Fruit fly (Drosophila melanogaster) whole organism, embryonic: ENCODE measurements around the gene dysf.

Experiments
- CG11085 ChIP-seq: fragments of 200-800 bp; sonication (Bioruptor generic); IDR thresholded peaks from 2 replicates; pipeline ENCODE4 v1.3.6; 2022; ENCODE audit warnings: missing biosample characterization, missing genetic modification characterization
- CG11504 ChIP-seq: fragments of 200-800 bp; sonication (Bioruptor generic); optimal IDR thresholded peaks from 3 replicates; lab custom pipeline; 2019; ENCODE audit warnings: missing biosample characterization, mild to moderate bottlenecking, missing genetic modification characterization, moderate library complexity
- CG11696 ChIP-seq: fragments of 200-800 bp; sonication (Bioruptor generic); IDR thresholded peaks from 2 replicates; pipeline ENCODE4 v1.3.6; 2022; ENCODE audit warnings: missing biosample characterization, missing genetic modification characterization
- CG13296 ChIP-seq: fragments of 200-800 bp; sonication (Bioruptor generic); optimal IDR thresholded peaks from 3 replicates; lab custom pipeline; 2018; ENCODE audit warnings: missing biosample characterization, mild to moderate bottlenecking, missing genetic modification characterization
- CG13424 ChIP-seq: fragments of 200-800 bp; sonication (Bioruptor generic); optimal IDR thresholded peaks from 2 replicates; lab custom pipeline; 2019; ENCODE audit warnings: missing biosample characterization, mild to moderate bottlenecking, missing genetic modification characterization, moderate library complexity
- CG14441 ChIP-seq: fragments of 200-800 bp; sonication (Bioruptor generic); IDR thresholded peaks from 2 replicates; pipeline ENCODE4 v1.3.6; 2022; ENCODE audit warnings: missing biosample characterization, missing genetic modification characterization
- CG15073 ChIP-seq: fragments of 200-800 bp; sonication (Bioruptor generic); optimal IDR thresholded peaks from 2 replicates; lab custom pipeline; 2016; ENCODE audit warnings: missing biosample characterization, missing genetic modification characterization
- CG15514 ChIP-seq: fragments of 200-800 bp; sonication (Bioruptor generic); optimal IDR thresholded peaks from 3 replicates; lab custom pipeline; 2017; ENCODE audit warnings: missing biosample characterization, missing genetic modification characterization, mild to moderate bottlenecking, moderate library complexity, missing genetic modification reagents
- CG2120 ChIP-seq: fragments of 200-800 bp; sonication (Bioruptor generic); optimal IDR thresholded peaks from 3 replicates; lab custom pipeline; 2016; ENCODE audit warnings: missing biosample characterization, missing genetic modification characterization
- CG2678 ChIP-seq: fragments of 200-800 bp; sonication (Bioruptor generic); optimal IDR thresholded peaks from 3 replicates; lab custom pipeline; 2019; ENCODE audit warnings: missing biosample characterization, mild to moderate bottlenecking, missing genetic modification characterization, moderate library complexity
- CG32767 ChIP-seq: fragments of 200-800 bp; sonication (Bioruptor generic); IDR thresholded peaks from 2 replicates; pipeline ENCODE4 v1.3.6; 2022; ENCODE audit warnings: missing biosample characterization, missing genetic modification characterization
- CG3281 ChIP-seq: fragments of 200-800 bp; sonication (Bioruptor generic); optimal IDR thresholded peaks from 3 replicates; lab custom pipeline; 2017; ENCODE audit warnings: missing biosample characterization, mild to moderate bottlenecking, missing genetic modification characterization
- CG7839 ChIP-seq: fragments of 200-800 bp; sonication (Bioruptor generic); optimal IDR thresholded peaks from 3 replicates; lab custom pipeline; 2018; ENCODE audit warnings: missing biosample characterization, mild to moderate bottlenecking, missing genetic modification characterization, moderate library complexity
- CG9817 ChIP-seq: fragments of 200-800 bp; sonication (Bioruptor generic); optimal IDR thresholded peaks from 2 replicates; lab custom pipeline; 2018; ENCODE audit warnings: missing biosample characterization, mild to moderate bottlenecking, missing genetic modification characterization, moderate library complexity
- CoRest ChIP-seq: fragments of 200-800 bp; sonication (Bioruptor generic); optimal IDR thresholded peaks from 3 replicates; lab custom pipeline; 2018; ENCODE audit warnings: missing biosample characterization, mild to moderate bottlenecking, missing genetic modification characterization, moderate library complexity
- Drgx ChIP-seq: fragments of 200-800 bp; sonication (Bioruptor generic); IDR thresholded peaks from 2 replicates; pipeline ENCODE4 v1.3.6; 2022; ENCODE audit warnings: missing biosample characterization, missing genetic modification characterization
- Eip74EF ChIP-seq, 2 experiments: fragments of 200-800 bp in 1 of 2; fragments of >200 bp in 1 of 2; sonication (Bioruptor generic) in 1 of 2; optimal IDR thresholded peaks; 2 replicates each; lab custom pipeline; 2017 to 2019; ENCODE audit warnings: missing biosample characterization in 2 of 2, missing genetic modification characterization in 2 of 2, mild to moderate bottlenecking in 1 of 2, moderate library complexity in 1 of 2
- Ets65A ChIP-seq: fragments of 200-800 bp; sonication (Bioruptor generic); peaks from one replicate; lab custom pipeline; 2016; ENCODE audit warnings: missing biosample characterization, missing genetic modification characterization
- Hr51 ChIP-seq, 2 experiments: fragments of 200-800 bp; sonication (Bioruptor generic); optimal IDR thresholded peaks; 2 replicates in 1 of 2; 3 replicates in 1 of 2; lab custom pipeline; 2016 to 2018; ENCODE audit warnings: missing biosample characterization in 2 of 2, missing genetic modification characterization in 2 of 2, mild to moderate bottlenecking in 1 of 2, moderate library complexity in 1 of 2
- Med ChIP-seq: fragments of 200-800 bp; sonication (Bioruptor generic); peaks from one replicate; lab custom pipeline; 2016; ENCODE audit warnings: missing biosample characterization, missing genetic modification characterization, mild to moderate bottlenecking, inconsistent platforms, moderate library complexity
- Mrtf ChIP-seq: fragments of 200-800 bp; sonication (Bioruptor generic); IDR thresholded peaks from 3 replicates; pipeline ENCODE4 v1.3.6; 2022; ENCODE audit warnings: missing biosample characterization, missing genetic modification characterization
- chinmo ChIP-seq: fragments of 200-800 bp; sonication (Bioruptor generic); IDR thresholded peaks from 4 replicates; pipeline ENCODE4 v1.3.6; 2022; ENCODE audit warnings: missing biosample characterization, missing genetic modification characterization; ENCODE audit not compliant: partially characterized antibody
- crc ChIP-seq: fragments of 200-800 bp; sonication (Bioruptor generic); optimal IDR thresholded peaks from 2 replicates; lab custom pipeline; 2016; ENCODE audit warnings: missing biosample characterization, missing genetic modification characterization
- cwo ChIP-seq: fragments of 200-800 bp; sonication (Bioruptor generic); optimal IDR thresholded peaks from 3 replicates; lab custom pipeline; 2017; ENCODE audit warnings: missing biosample characterization, missing genetic modification characterization, mild to moderate bottlenecking, moderate library complexity, missing genetic modification reagents
- dmrt99B ChIP-seq: fragments of 200-800 bp; sonication (Bioruptor generic); optimal IDR thresholded peaks from 2 replicates; lab custom pipeline; 2018; ENCODE audit warnings: missing biosample characterization, mild to moderate bottlenecking, missing genetic modification characterization, moderate library complexity
- dysf ChIP-seq: fragments of 200-800 bp; sonication (Bioruptor generic); IDR thresholded peaks from 3 replicates; pipeline ENCODE4 v1.3.6; 2022; ENCODE audit warnings: missing biosample characterization, missing genetic modification characterization
- gem ChIP-seq: fragments of 200-800 bp; sonication (Bioruptor generic); optimal IDR thresholded peaks from 2 replicates; lab custom pipeline; 2019; ENCODE audit warnings: missing biosample characterization, mild to moderate bottlenecking, missing genetic modification characterization, moderate library complexity
- gfzf ChIP-seq: fragments of 200-800 bp; sonication (Bioruptor generic); optimal IDR thresholded peaks from 2 replicates; lab custom pipeline; 2016; ENCODE audit warnings: missing biosample characterization, mild to moderate bottlenecking, missing genetic modification characterization, moderate library complexity
- gro ChIP-seq: fragments of 200-800 bp; sonication (Bioruptor generic); optimal IDR thresholded peaks from 2 replicates; lab custom pipeline; 2016; ENCODE audit warnings: missing biosample characterization, missing genetic modification characterization
- ham ChIP-seq: fragments of 200-800 bp; sonication (Bioruptor generic); IDR thresholded peaks from 2 replicates; pipeline ENCODE4 v1.3.6; 2022; ENCODE audit warnings: missing biosample characterization, missing genetic modification characterization
- ken ChIP-seq: fragments of 200-800 bp; sonication (Bioruptor generic); IDR thresholded peaks from 3 replicates; pipeline ENCODE4 v1.3.6; 2022; ENCODE audit warnings: missing biosample characterization, missing genetic modification characterization
- lab ChIP-seq: fragments of 200-800 bp; sonication (Bioruptor generic); optimal IDR thresholded peaks from 3 replicates; lab custom pipeline; 2017; ENCODE audit warnings: missing biosample characterization, missing genetic modification characterization, mild to moderate bottlenecking, moderate library complexity, missing genetic modification reagents
- lmd ChIP-seq: fragments of 200-800 bp; sonication (Bioruptor generic); IDR thresholded peaks from 2 replicates; pipeline ENCODE4 v1.3.6; 2022; ENCODE audit warnings: missing biosample characterization, missing genetic modification characterization
- mld ChIP-seq: fragments of 200-800 bp; sonication (Bioruptor generic); IDR thresholded peaks from 3 replicates; pipeline ENCODE4 v1.3.6; 2022; ENCODE audit warnings: missing biosample characterization, missing genetic modification characterization; ENCODE audit not compliant: partially characterized antibody
- pb ChIP-seq: fragments of 200-800 bp; sonication (Bioruptor generic); optimal IDR thresholded peaks from 3 replicates; lab custom pipeline; 2016; ENCODE audit warnings: missing biosample characterization, missing genetic modification characterization
- prd ChIP-seq, 3 experiments: fragments of >200 bp in 2 of 3; fragments of 200-800 bp in 1 of 3; sonication (Bioruptor generic) in 1 of 3; optimal IDR thresholded peaks in 2 of 3; IDR thresholded peaks in 1 of 3; 2 replicates in 2 of 3; 3 replicates in 1 of 3; pipeline versions ENCODE4 v1.3.6 to Lab custom; 2017 to 2022; ENCODE audit warnings: missing biosample characterization in 1 of 3, missing genetic modification characterization in 1 of 3
- ranshi ChIP-seq: fragments of 200-800 bp; sonication (Bioruptor generic); IDR thresholded peaks from 2 replicates; pipeline ENCODE4 v1.3.6; 2022; ENCODE audit warnings: missing biosample characterization, missing genetic modification characterization
- row ChIP-seq: fragments of 200-800 bp; sonication (Bioruptor generic); IDR thresholded peaks from 3 replicates; pipeline ENCODE4 v1.3.6; 2022; ENCODE audit warnings: missing biosample characterization, missing genetic modification characterization
- sens ChIP-seq: fragments of 200-800 bp; sonication (Bioruptor generic); peaks from one replicate; lab custom pipeline; 2016; ENCODE audit warnings: missing biosample characterization, missing genetic modification characterization
- sima ChIP-seq: fragments of 200-800 bp; sonication (Bioruptor generic); optimal IDR thresholded peaks from 2 replicates; lab custom pipeline; 2016; ENCODE audit warnings: missing biosample characterization, missing genetic modification characterization
- unpg ChIP-seq: fragments of 200-800 bp; sonication (Bioruptor generic); optimal IDR thresholded peaks from 3 replicates; lab custom pipeline; 2018; ENCODE audit warnings: missing biosample characterization, mild to moderate bottlenecking, missing genetic modification characterization, moderate library complexity
- vvl ChIP-seq: fragments of 200-800 bp; sonication (Bioruptor generic); IDR thresholded peaks from 2 replicates; pipeline ENCODE4 v1.3.6; 2022; ENCODE audit warnings: missing biosample characterization, missing genetic modification characterization
- yki ChIP-seq: fragments of >200 bp; optimal IDR thresholded peaks from 3 replicates; lab custom pipeline; 2018

The dysf gene

dm6 chr3R:26125838-26126709, 27.6 kb upstream of the dysf start, which contains the start of gene CG14556 (continued):
- no peak for TF ChIP-seq crc
- peak; percentile 65 for TF ChIP-seq cwo (GFP tag; lab: Kevin White, UChicago)

dm6 chr3R:26124576-26125283, 26.2 kb upstream of the dysf start:
- TF ChIP-seq ranshi (GFP tag; lab: Robert Waterston, UW) (peak; percentile 24; the same call in 1 of the 2 replicates), Drgx (GFP tag; lab: Robert Waterston, UW) (peak; percentile 43), prd (optimal IDR thresholded peaks at IDR 0.05; lab: Kevin White, UChicago) (no peak), prd (GFP tag; IDR thresholded peaks at IDR 0.05; lab: Robert Waterston, UW) (0 out of 3 replicates have a peak, but pooled peaks have one; percentile 3), vvl (peak; percentile 48; the same call in 1 of the 2 replicates), cwo (GFP tag; lab: Kevin White, UChicago) (peak; percentile 55), CG9817 (tag; lab: Kevin White, UChicago) (no peak), row (GFP tag; lab: Robert Waterston, UW) (0 out of 3 replicates have a peak, but pooled peaks have one; percentile 10), dysf (GFP tag; lab: Robert Waterston, UW) (0 out of 3 replicates have a peak, but pooled peaks have one; percentile 37), CG14441 (GFP tag; lab: Robert Waterston, UW) (0 out of 2 replicates have a peak, but pooled peaks have one; percentile 6), sens (GFP tag; lab: Kevin White, UChicago) (peak; percentile 41), chinmo (0 out of 4 replicates have a peak, but pooled peaks have one; percentile 61), gfzf (GFP tag; lab: Kevin White, UChicago) (no peak), CG2120 (GFP tag; lab: Kevin White, UChicago) (peak; percentile 5), mld (GFP tag; lab: Robert Waterston, UW) (no peak), Med (GFP tag; lab: Kevin White, UChicago) (peak; percentile 50), Eip74EF (GFP tag; optimal IDR thresholded peaks at IDR 0.05; lab: Kevin White, UChicago) (peak in 1 of 2 experiments; percentile 82), CG32767 (GFP tag; lab: Robert Waterston, UW) (no peak), gro (no peak), CG11504 (tag; lab: Kevin White, UChicago) (peak; percentile 21), pb (GFP tag; lab: Kevin White, UChicago) (no peak), CG15514 (peak; percentile 16)
- TF ChIP-seq, all 482 proteins: peak for 15

- no peak for TF ChIP-seq yki (lab: Kevin White, UChicago)
- TF ChIP-seq gem (tag; lab: Kevin White, UChicago): peak; percentile 18
- TF ChIP-seq CG15073: no peak
- no peak for TF ChIP-seq ken (GFP tag; lab: Robert Waterston, UW)
- TF ChIP-seq lab (GFP tag; lab: Kevin White, UChicago): peak; percentile 48
- TF ChIP-seq sima (GFP tag; lab: Kevin White, UChicago): no peak
- TF ChIP-seq CG13296 (GFP tag; lab: Kevin White, UChicago): peak; percentile 39
- TF ChIP-seq prd (optimal IDR thresholded peaks at IDR 0.05; lab: Kevin White, UChicago): no peak
- TF ChIP-seq prd (GFP tag; IDR thresholded peaks at IDR 0.05; lab: Robert Waterston, UW): no peak
- peak; percentile 55 for TF ChIP-seq sens (GFP tag; lab: Kevin White, UChicago)
- TF ChIP-seq CG11696: no peak
- TF ChIP-seq CG11085: no peak
- TF ChIP-seq unpg (GFP tag; lab: Kevin White, UChicago): no peak
- 0 out of 2 replicates have a peak, but pooled peaks have one; percentile 18 for TF ChIP-seq lmd (GFP tag; lab: Robert Waterston, UW)
- TF ChIP-seq dmrt99B (tag; lab: Kevin White, UChicago): peak; percentile 23
- peak; percentile 52 for TF ChIP-seq CG2678
- TF ChIP-seq CG7839 (tag; lab: Kevin White, UChicago): peak; percentile 46
- peak; percentile 44 for TF ChIP-seq CG3281
- peak; percentile 85 for TF ChIP-seq Ets65A (GFP tag; lab: Kevin White, UChicago)
- peak; percentile 17 for TF ChIP-seq CG13424 (tag; lab: Kevin White, UChicago)
- no peak for TF ChIP-seq Mrtf (GFP tag; lab: Robert Waterston, UW)
- peak in 1 of 2 experiments; percentile 41 for TF ChIP-seq Hr51 (GFP tag; optimal IDR thresholded peaks at IDR 0.05; lab: Kevin White, UChicago)
- no peak for TF ChIP-seq ham (GFP tag; lab: Robert Waterston, UW)
- peak; percentile 27 for TF ChIP-seq CoRest (tag; lab: Kevin White, UChicago)
- peak; percentile 10 for TF ChIP-seq CG15514
These were observed 24.4 kb upstream of the dysf start for dm6 chr3R:26122896-26123295.
